Worm (Caenorhabditis elegans): Measurements from ENCODE around the gene str-33.

The str-33 gene

ce11 chrV:2713532-2713931, 14.8 kb upstream of the str-33 start, which contains the start of gene srt-28:
srt-28 (minus strand) TSS chrV:2713632.
- TF ChIP-seq dmd-6 (GFP tag; IDR thresholded peaks at IDR 0.05) (no peak), aly-2 (tag; optimal IDR thresholded peaks at IDR 0.05) (no peak), hmg-1.1 (GFP tag; IDR thresholded peaks at IDR 0.05) (no peak), aha-1 (tag) (no peak), ceh-44 (GFP tag; IDR thresholded peaks at IDR 0.05) (no peak), F10B5.3 (tag; optimal IDR thresholded peaks at IDR 0.05) (no peak), mdl-1 (tag; optimal IDR thresholded peaks at IDR 0.05) (no peak), T26A8.4 (GFP tag; IDR thresholded peaks at IDR 0.05) (no peak), Y5F2A.4 (GFP tag; optimal IDR thresholded peaks at IDR 0.05) (no peak), mes-2 (tag; optimal IDR thresholded peaks at IDR 0.05; ENCODE audit: poor library complexity, severe bottlenecking) (no peak), T20F7.1 (GFP tag; optimal IDR thresholded peaks at IDR 0.05) (no peak), madf-9 (GFP tag; conservative IDR thresholded peaks at IDR 0.05) (no peak), skn-1 (tag; optimal IDR thresholded peaks at IDR 0.05) (no peak), attf-4 (tag; optimal IDR thresholded peaks at IDR 0.05) (no peak), mep-1 (tag; optimal IDR thresholded peaks at IDR 0.05) (no peak), snpc-1.2 (GFP tag; IDR thresholded peaks at IDR 0.05) (no peak), unc-62 (GFP tag; optimal IDR thresholded peaks at IDR 0.05 in 1 of 2) (no peak), unc-62 (tag; optimal IDR thresholded peaks at IDR 0.05) (no peak), daf-8 (GFP tag; IDR thresholded peaks at IDR 0.05) (no peak), daf-16 (GFP tag; optimal IDR thresholded peaks at IDR 0.05) (no peak), daf-16 (tag; optimal IDR thresholded peaks at IDR 0.05) (no peak), snpc-4 (tag; optimal IDR thresholded peaks at IDR 0.05) (no peak)

- TF ChIP-seq set-16 (GFP tag; IDR thresholded peaks at IDR 0.05), result peak; percentile 80
- TF ChIP-seq nhr-11 (tag; optimal IDR thresholded peaks at IDR 0.05), result no peak
Measured at ce11 chrV:2716933-2717332, 11.4 kb upstream of the str-33 start.

- TF ChIP-seq pqm-1 (tag; optimal IDR thresholded peaks at IDR 0.05) (no peak), ztf-11 (tag; optimal IDR thresholded peaks at IDR 0.05) (no peak), set-16 (GFP tag; IDR thresholded peaks at IDR 0.05) (peak; percentile 93), F26F4.8 (GFP tag; conservative IDR thresholded peaks at IDR 0.05) (no peak), egl-43 (GFP tag; IDR thresholded peaks at IDR 0.05) (peak; percentile 55; the same call in 1 of the 2 replicates), mxl-2 (GFP tag; conservative IDR thresholded peaks at IDR 0.05) (0 out of 2 replicates have a peak, but pooled peaks have one; percentile 15), ZK337.2 (GFP tag; IDR thresholded peaks at IDR 0.05) (no peak)
Measured at ce11 chrV:2718688-2719185, 9.6 kb upstream of the str-33 start, which contains the start of gene srt-29. srt-29 (minus strand) TSS chrV:2719135.

ce11 chrV:2720763-2721162, 7.6 kb upstream of the str-33 start, which contains the start of gene srt-27:
srt-27 (minus strand) TSS chrV:2720863.
- TF ChIP-seq madf-5 (GFP tag; IDR thresholded peaks at IDR 0.05) (no peak), F10B5.3 (tag; optimal IDR thresholded peaks at IDR 0.05) (no peak), rbr-2 (tag; optimal IDR thresholded peaks at IDR 0.05) (no peak), daf-16 (GFP tag; optimal IDR thresholded peaks at IDR 0.05) (no peak), daf-16 (tag; optimal IDR thresholded peaks at IDR 0.05) (no peak), daf-19 (GFP tag; conservative IDR thresholded peaks at IDR 0.05) (no peak), lin-29 (GFP tag; IDR thresholded peaks at IDR 0.05) (no peak)

ce11 chrV:2722555-2722954, 5.8 kb upstream of the str-33 start, which contains the start of gene srg-60:
srg-60 (minus strand) TSS chrV:2722655.
- TF ChIP-seq sdz-12 (GFP tag; optimal IDR thresholded peaks at IDR 0.05) (no peak), aha-1 (tag) (peak; percentile 42)

All from whole organism, L4 larva.